Fruit fly (Drosophila melanogaster): ENCODE data around the gene zen.

zen gene

DNA sequence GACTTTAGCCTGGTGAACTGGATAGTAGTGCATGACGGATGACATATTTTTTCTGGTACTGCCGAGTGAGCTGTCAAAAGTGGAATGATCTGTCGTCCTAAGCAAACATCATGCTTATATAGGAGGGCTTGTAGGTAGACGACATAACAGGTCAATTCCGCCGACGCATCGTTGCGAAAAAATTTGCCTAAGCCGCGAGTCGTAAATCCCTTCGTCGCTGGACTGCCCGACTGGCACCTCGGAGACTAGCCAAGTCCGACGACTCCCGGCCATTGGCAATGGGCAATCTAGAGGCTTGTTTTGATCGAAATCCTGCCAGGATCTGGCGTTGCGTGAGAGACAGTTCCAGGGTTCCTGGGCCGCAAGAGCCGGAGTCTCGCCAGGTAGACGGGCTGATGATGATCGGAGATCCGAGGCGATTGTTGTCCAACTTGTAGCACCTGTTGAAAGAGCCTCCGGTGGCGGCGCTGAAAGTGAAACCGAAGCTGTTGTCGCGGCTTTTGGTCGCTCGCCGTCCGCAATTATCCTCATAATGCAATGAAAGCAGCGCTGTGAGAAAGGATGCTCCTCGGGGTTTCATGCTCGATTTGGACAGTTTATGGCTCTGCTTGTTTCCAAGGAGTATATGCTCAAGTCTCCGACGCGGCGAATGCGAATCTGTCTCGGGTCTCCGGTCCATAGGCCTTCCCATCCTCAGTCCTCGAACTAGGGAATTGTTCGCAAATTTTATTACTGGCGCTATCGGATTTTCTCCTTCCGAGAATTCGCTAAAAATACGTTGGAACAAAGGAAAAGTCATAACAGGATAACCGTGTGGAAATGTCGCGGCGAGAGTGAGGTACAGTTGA, at the start of gene zen:
Gene zen, minus strand, starts transcription at position 91 of the 848 bp plus-strand sequence.
- no peak for TF ChIP-seq sage (GFP tag; optimal IDR thresholded peaks at IDR 0.05)
- TF ChIP-seq psq (GFP tag; optimal IDR thresholded peaks at IDR 0.05) = no peak
- no peak for TF ChIP-seq Abd-B (GFP tag; optimal IDR thresholded peaks at IDR 0.05)
- TF ChIP-seq foxo (GFP tag; optimal IDR thresholded peaks at IDR 0.05) = no peak
- no peak for TF ChIP-seq Dfd (GFP tag; optimal IDR thresholded peaks at IDR 0.05)
- TF ChIP-seq Hr78 (GFP tag; optimal IDR thresholded peaks at IDR 0.05) = no peak
- TF ChIP-seq HLH106 (tag; optimal IDR thresholded peaks at IDR 0.05) = no peak
- no peak for TF ChIP-seq ey (GFP tag; optimal IDR thresholded peaks at IDR 0.05)
- TF ChIP-seq Hr83 (GFP tag; optimal IDR thresholded peaks at IDR 0.05; ENCODE audit: poor library complexity, severe bottlenecking) = no peak
- no peak for TF ChIP-seq Hnf4 (GFP tag; optimal IDR thresholded peaks at IDR 0.05)
- TF ChIP-seq h (GFP tag; optimal IDR thresholded peaks at IDR 0.05) = no peak
- TF ChIP-seq GATAd (GFP tag; optimal IDR thresholded peaks at IDR 0.05) = no peak
- TF ChIP-seq woc (GFP tag; optimal IDR thresholded peaks at IDR 0.05) = no peak
- no peak for TF ChIP-seq dmrt93B (GFP tag; optimal IDR thresholded peaks at IDR 0.05)
- TF ChIP-seq fru (GFP tag; optimal IDR thresholded peaks at IDR 0.05) = no peak
- no peak for TF ChIP-seq Sp1 (GFP tag; optimal IDR thresholded peaks at IDR 0.05)

DNA sequence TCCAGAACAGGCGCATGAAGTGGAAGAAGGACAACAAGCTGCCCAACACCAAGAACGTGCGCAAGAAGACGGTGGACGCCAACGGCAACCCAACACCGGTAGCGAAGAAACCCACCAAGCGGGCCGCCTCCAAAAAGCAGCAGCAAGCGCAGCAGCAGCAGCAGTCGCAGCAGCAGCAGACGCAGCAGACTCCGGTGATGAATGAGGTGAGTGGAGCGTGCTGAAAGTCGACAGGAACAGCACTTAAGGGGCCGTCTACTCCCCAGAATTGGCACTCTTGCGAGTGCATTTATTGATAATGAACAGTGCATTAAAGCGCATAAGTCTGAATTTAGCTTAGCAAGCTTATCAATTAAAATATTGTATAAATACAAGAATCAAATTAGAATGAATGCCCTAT, 47.2 kb upstream of the zen start:
- no peak for TF ChIP-seq Dif (GFP tag; optimal IDR thresholded peaks at IDR 0.05; ENCODE audit: partially characterized antibody)
- TF ChIP-seq Rel (GFP tag; optimal IDR thresholded peaks at IDR 0.05) = no peak
- no peak for TF ChIP-seq Rel (tag; optimal IDR thresholded peaks at IDR 0.05)
- TF ChIP-seq Dfd (GFP tag; optimal IDR thresholded peaks at IDR 0.05) = peak; percentile 91
- no peak for TF ChIP-seq fru (GFP tag; optimal IDR thresholded peaks at IDR 0.05)

DNA sequence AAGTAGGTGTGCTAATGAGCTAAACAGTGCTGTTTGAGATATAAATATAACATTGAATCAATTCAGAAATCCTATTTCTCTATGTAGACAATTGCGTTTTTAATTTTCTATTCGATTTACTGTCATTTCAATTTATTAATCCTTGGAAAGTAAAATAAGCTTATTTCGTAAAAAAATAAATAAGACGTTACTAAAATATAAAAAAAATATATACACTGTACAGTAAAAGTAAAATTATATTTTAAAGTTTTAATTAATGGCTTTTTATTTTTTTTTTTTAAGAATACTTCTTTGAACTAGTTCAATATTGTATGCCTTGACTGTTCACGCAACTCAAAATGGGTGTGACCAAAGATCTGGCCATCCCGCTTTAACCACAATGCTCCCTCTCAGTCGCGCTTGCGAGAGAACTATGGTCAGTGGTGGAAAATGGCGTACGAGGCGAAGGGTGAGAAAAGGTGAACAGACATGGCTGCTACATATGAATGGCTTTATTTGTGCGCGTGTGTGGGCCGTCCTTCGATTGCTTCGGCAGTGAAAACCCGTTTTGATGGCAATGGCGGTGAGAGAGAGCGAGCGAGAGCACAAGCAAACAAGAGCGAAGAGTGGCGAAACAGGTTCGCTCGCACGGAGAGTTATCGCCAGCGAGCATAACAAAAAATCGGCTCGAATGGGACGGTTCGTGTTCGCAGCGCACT, 37.3 kb upstream of the zen start, which contains the start of gene Dfd:
Gene Dfd, plus strand, starts transcription at position 648 of the 698 bp plus-strand sequence.
- TF ChIP-seq Mio (GFP tag; optimal IDR thresholded peaks at IDR 0.05) (no peak), woc (GFP tag; optimal IDR thresholded peaks at IDR 0.05) (peak; percentile 6), Dif (GFP tag; optimal IDR thresholded peaks at IDR 0.05; ENCODE audit: partially characterized antibody) (peak; percentile 83), Vsx2 (GFP tag; optimal IDR thresholded peaks at IDR 0.05; ENCODE audit: partially characterized antibody) (peak; percentile 64), CG9705 (GFP tag; optimal IDR thresholded peaks at IDR 0.05) (no peak), dl (GFP tag; optimal IDR thresholded peaks at IDR 0.05; ENCODE audit: insufficient read depth in 1 of 2, partially characterized antibody in 2 of 2) (peak in 1 of 2 experiments; percentile 71)

DNA sequence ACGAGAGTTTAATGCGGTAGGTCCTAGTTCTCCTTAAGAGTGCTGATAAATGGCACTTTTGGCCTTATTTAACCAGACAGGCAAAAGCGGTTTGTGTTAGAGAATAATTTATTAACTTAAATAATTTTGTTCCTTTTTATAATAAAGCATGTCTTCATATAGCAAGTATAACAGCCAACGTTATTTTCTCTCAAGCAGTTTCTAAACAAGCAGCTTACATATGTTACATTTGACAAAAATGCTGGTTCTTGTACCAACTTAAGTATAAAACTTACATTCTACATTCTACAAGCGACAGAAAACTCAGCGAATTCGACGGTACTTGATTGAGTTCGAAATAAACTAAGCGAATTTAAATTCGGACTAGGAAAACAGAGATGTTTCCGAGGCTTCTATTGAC, 26.0 kb upstream of the zen start:
- no peak for TF ChIP-seq foxo (GFP tag; optimal IDR thresholded peaks at IDR 0.05)
- no peak for TF ChIP-seq fru (GFP tag; optimal IDR thresholded peaks at IDR 0.05)
- TF ChIP-seq Myc (optimal IDR thresholded peaks at IDR 0.05) = peak; percentile 74
- TF ChIP-seq Hr83 (GFP tag; optimal IDR thresholded peaks at IDR 0.05; ENCODE audit: poor library complexity, severe bottlenecking) = no peak
- TF ChIP-seq CrebA (GFP tag; optimal IDR thresholded peaks at IDR 0.05; ENCODE audit: borderline replicate concordance) = no peak
- no peak for TF ChIP-seq Abd-B (GFP tag; optimal IDR thresholded peaks at IDR 0.05)
- TF ChIP-seq sage (GFP tag; optimal IDR thresholded peaks at IDR 0.05) = no peak
- no peak for TF ChIP-seq N (GFP tag; optimal IDR thresholded peaks at IDR 0.05)

DNA sequence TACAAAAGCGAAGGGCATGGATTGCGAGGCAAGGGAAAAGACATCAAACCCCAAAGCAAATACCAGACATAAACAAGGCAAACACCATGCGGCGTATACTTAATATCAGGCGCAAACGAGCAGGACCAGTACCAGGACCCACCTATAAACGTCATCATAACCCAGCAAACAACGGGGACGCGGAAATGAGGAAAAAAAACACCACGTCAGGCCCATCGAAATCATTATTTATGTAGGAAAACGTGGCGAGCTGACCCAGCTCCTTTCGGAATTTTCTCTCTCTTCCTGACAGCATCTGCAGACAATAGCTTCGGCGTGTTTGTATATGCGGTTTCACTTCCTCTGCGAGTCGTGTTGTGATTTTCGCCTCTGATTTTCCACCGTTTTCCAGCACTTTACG, 22.8 kb upstream of the zen start:
- no peak for TF ChIP-seq usp (GFP tag; optimal IDR thresholded peaks at IDR 0.05)
- no peak for TF ChIP-seq sage (GFP tag; optimal IDR thresholded peaks at IDR 0.05)
- TF ChIP-seq Hnf4 (GFP tag; optimal IDR thresholded peaks at IDR 0.05) = no peak
- no peak for TF ChIP-seq Hr78 (GFP tag; optimal IDR thresholded peaks at IDR 0.05)
- TF ChIP-seq Sp1 (GFP tag; optimal IDR thresholded peaks at IDR 0.05) = no peak
- TF ChIP-seq h (GFP tag; optimal IDR thresholded peaks at IDR 0.05) = no peak
- no peak for TF ChIP-seq ey (GFP tag; optimal IDR thresholded peaks at IDR 0.05)
- TF ChIP-seq Vsx2 (GFP tag; optimal IDR thresholded peaks at IDR 0.05; ENCODE audit: partially characterized antibody) = no peak
- no peak for TF ChIP-seq CrebA (GFP tag; optimal IDR thresholded peaks at IDR 0.05; ENCODE audit: borderline replicate concordance)
- TF ChIP-seq OdsH (GFP tag; optimal IDR thresholded peaks at IDR 0.05) = no peak
- no peak for TF ChIP-seq lola (GFP tag; optimal IDR thresholded peaks at IDR 0.05)
- no peak for TF ChIP-seq woc (GFP tag; optimal IDR thresholded peaks at IDR 0.05)
